Worm (Caenorhabditis elegans): ENCODE measurements around the gene Y82E9BL.5.

ce11 chrIII:1349313-1349712 lies 1.9 kb upstream of the Y82E9BL.5 start, which contains the start of gene fbxa-25:
- TF ChIP-seq ama-1 (optimal IDR thresholded peaks at IDR 0.05) = no peak
- no peak for TF ChIP-seq ama-1 (GFP tag; optimal IDR thresholded peaks at IDR 0.05)
- no peak for TF ChIP-seq F23B12.7 (tag; optimal IDR thresholded peaks at IDR 0.05; ENCODE audit: insufficient read depth)

Data from whole organism, young adult.